Fruit fly (Drosophila melanogaster): ENCODE measurements around the gene CG12725.

Gene CG12725

dm6 chrX:13387373-13387850 is 15.3 kb downstream of the CG12725 start, which contains the start of the genes Ype and CG1662 (continued):
- peak; percentile 24 for TF ChIP-seq gsb-n (tag; optimal IDR thresholded peaks at IDR 0.05)
- TF ChIP-seq HmgD (GFP tag; optimal IDR thresholded peaks at IDR 0.05): no peak
- 0 out of 2 replicates have a peak, but pooled peaks have one; percentile 24 for TF ChIP-seq CG14667 (GFP tag; IDR thresholded peaks at IDR 0.05)
- peak; percentile 84 for TF ChIP-seq CG10543 (GFP tag; optimal IDR thresholded peaks at IDR 0.05)
- TF ChIP-seq CG18764 (GFP tag; optimal IDR thresholded peaks at IDR 0.05): peak; percentile 37
- TF ChIP-seq cato (GFP tag; optimal IDR thresholded peaks at IDR 0.05; ENCODE audit: borderline replicate concordance): peak; percentile 51
- TF ChIP-seq CG11560 (tag; IDR thresholded peaks at IDR 0.05): peak; percentile 93
- TF ChIP-seq CG4404 (GFP tag; IDR thresholded peaks at IDR 0.05): peak; percentile 74
- TF ChIP-seq CG15479 (GFP tag; optimal IDR thresholded peaks at IDR 0.05): peak; percentile 69
- TF ChIP-seq Abd-B (GFP tag; optimal IDR thresholded peaks at IDR 0.05): peak; percentile 77
- peak; percentile 50 for TF ChIP-seq CG33557 (GFP tag; optimal IDR thresholded peaks at IDR 0.05)
- TF ChIP-seq Rfx (GFP tag; IDR thresholded peaks at IDR 0.05): peak; percentile 80
- TF ChIP-seq Bdp1 (GFP tag; optimal IDR thresholded peaks at IDR 0.05): peak; percentile 72
- peak; percentile 79 for TF ChIP-seq CG4424 (GFP tag; optimal IDR thresholded peaks at IDR 0.05)
- TF ChIP-seq CG2678 (tag; optimal IDR thresholded peaks at IDR 0.05): peak; percentile 83
- TF ChIP-seq CG7357 (GFP tag; IDR thresholded peaks at IDR 0.05): 0 out of 3 replicates have a peak, but pooled peaks have one; percentile 27
- peak; percentile 62; the same call in 1 of the 2 replicates for TF ChIP-seq sisA (GFP tag; IDR thresholded peaks at IDR 0.05)
- TF ChIP-seq Dfd (GFP tag; optimal IDR thresholded peaks at IDR 0.05): no peak
- peak; percentile 47; the same call in 1 of the 3 replicates for TF ChIP-seq H15 (GFP tag; IDR thresholded peaks at IDR 0.05)
- TF ChIP-seq CG3281 (GFP tag; optimal IDR thresholded peaks at IDR 0.05): peak; percentile 77
- peak; percentile 72 for TF ChIP-seq trem (tag; optimal IDR thresholded peaks at IDR 0.05)
- peak; percentile 67 for TF ChIP-seq Hmr (GFP tag; optimal IDR thresholded peaks at IDR 0.05)
- no peak for TF ChIP-seq gcm2 (GFP tag; optimal IDR thresholded peaks at IDR 0.05)
- TF ChIP-seq CG3065 (GFP tag; optimal IDR thresholded peaks at IDR 0.05): peak; percentile 21
- TF ChIP-seq org-1 (GFP tag; optimal IDR thresholded peaks at IDR 0.05): peak; percentile 23
- peak; percentile 38 for TF ChIP-seq ab (GFP tag; optimal IDR thresholded peaks at IDR 0.05)
- peak; percentile 24 for TF ChIP-seq CG10462 (GFP tag; optimal IDR thresholded peaks at IDR 0.05)
- TF ChIP-seq CG9609 (GFP tag; optimal IDR thresholded peaks at IDR 0.05): peak; percentile 56
- peak; percentile 24 for TF ChIP-seq CG30431 (GFP tag; optimal IDR thresholded peaks at IDR 0.05)
- TF ChIP-seq bcd (GFP tag; optimal IDR thresholded peaks at IDR 0.05): peak; percentile 91
- TF ChIP-seq NC2β (GFP tag; optimal IDR thresholded peaks at IDR 0.05): peak; percentile 42
- peak; percentile 92 for TF ChIP-seq CG7928 (GFP tag; optimal IDR thresholded peaks at IDR 0.05)
- TF ChIP-seq CG8089 (GFP tag; optimal IDR thresholded peaks at IDR 0.05): peak; percentile 53
- TF ChIP-seq fd3F (GFP tag; optimal IDR thresholded peaks at IDR 0.05): peak; percentile 65
- TF ChIP-seq Lim3 (GFP tag; IDR thresholded peaks at IDR 0.05): no peak
- TF ChIP-seq ssp (GFP tag; IDR thresholded peaks at IDR 0.05): peak; percentile 42
- no peak for TF ChIP-seq mld (GFP tag; IDR thresholded peaks at IDR 0.05; ENCODE audit: partially characterized antibody)
- TF ChIP-seq Gug (GFP tag; IDR thresholded peaks at IDR 0.05): peak; percentile 53; the same call in 1 of the 4 replicates
- no peak for TF ChIP-seq CG6175 (GFP tag; IDR thresholded peaks at IDR 0.05)
- no peak for TF ChIP-seq CG6791 (GFP tag; IDR thresholded peaks at IDR 0.05; ENCODE audit: partially characterized antibody)
- TF ChIP-seq Dp (GFP tag; optimal IDR thresholded peaks at IDR 0.05): peak; percentile 34
- no peak for TF ChIP-seq stc (GFP tag; IDR thresholded peaks at IDR 0.05)
- TF ChIP-seq CG10431 (GFP tag; optimal IDR thresholded peaks at IDR 0.05): peak; percentile 36
- no peak for TF ChIP-seq Sry-β (GFP tag; optimal IDR thresholded peaks at IDR 0.05)
- peak in 1 of 2 experiments; percentile 58 for TF ChIP-seq bsh (GFP tag; optimal IDR thresholded peaks at IDR 0.05)
- TF ChIP-seq Stat92E (GFP tag; optimal IDR thresholded peaks at IDR 0.05): no peak
- peak; percentile 54 for TF ChIP-seq CG8388 (GFP tag; optimal IDR thresholded peaks at IDR 0.05)
- peak; percentile 64 for TF ChIP-seq esg (GFP tag; conservative IDR thresholded peaks at IDR 0.05)
- peak; percentile 60 for TF ChIP-seq CG17385 (GFP tag; optimal IDR thresholded peaks at IDR 0.05)
- TF ChIP-seq wdn (GFP tag; IDR thresholded peaks at IDR 0.05): peak; percentile 39; the same call in 1 of the 2 replicates
